Worm (Caenorhabditis elegans) whole organism, L4 larva: ENCODE measurements around the gene rbm-7.

Experiments used
- F10B5.3 ChIP-seq: sonication (generic microtip); optimal IDR thresholded peaks from 2 replicates; lab custom pipeline; 2016; ENCODE audit warnings: mild to moderate bottlenecking, missing genetic modification characterization, missing compliant biosample characterization
- F26F4.8 ChIP-seq: fragments of 200-800 bp; sonication (Bioruptor generic); conservative IDR thresholded peaks from 2 replicates; pipeline ENCODE4 v1.3.6; 2022; ENCODE audit warnings: missing genetic modification characterization, missing compliant biosample characterization
- F37D6.2 ChIP-seq: sonication (generic microtip); optimal IDR thresholded peaks from 2 replicates; lab custom pipeline; 2016; ENCODE audit warnings: mild to moderate bottlenecking, missing genetic modification characterization, missing compliant biosample characterization
- F44E2.7 ChIP-seq: fragments of 200-800 bp; sonication (Bioruptor generic); IDR thresholded peaks from 2 replicates; pipeline ENCODE4 v2.1.2; 2022; ENCODE audit warnings: missing genetic modification characterization, missing compliant biosample characterization
- R02D3.7 ChIP-seq: fragments of 150-350 bp; sonication (generic microtip); optimal IDR thresholded peaks from 3 replicates; lab custom pipeline; 2014; ENCODE audit warnings: missing biosample characterization, missing genetic modification characterization
- T20F7.1 ChIP-seq: fragments of 200-800 bp; sonication (Bioruptor generic); optimal IDR thresholded peaks from 2 replicates; lab custom pipeline; 2018; ENCODE audit warnings: mild to moderate bottlenecking, missing genetic modification characterization, missing compliant biosample characterization
- Y75B8A.6 ChIP-seq: fragments of 200-800 bp; sonication (Bioruptor generic); IDR thresholded peaks from 2 replicates; pipeline ENCODE4 v1.3.6; 2022; ENCODE audit warnings: missing genetic modification reagents, missing genetic modification characterization, missing compliant biosample characterization
- ZK337.2 ChIP-seq: fragments of 200-800 bp; sonication (Bioruptor generic); IDR thresholded peaks from 2 replicates; pipeline ENCODE4 v1.3.6; 2022; ENCODE audit warnings: missing genetic modification reagents, missing genetic modification characterization, missing compliant biosample characterization
- arid-1 ChIP-seq: fragments of 200-800 bp; sonication (Bioruptor generic); conservative IDR thresholded peaks from 2 replicates; pipeline ENCODE4 v1.3.6; 2022; ENCODE audit warnings: missing genetic modification reagents, missing genetic modification characterization, missing compliant biosample characterization
- attf-4 ChIP-seq: sonication (generic microtip); optimal IDR thresholded peaks from 3 replicates; lab custom pipeline; 2017; ENCODE audit warnings: missing biosample characterization, missing genetic modification characterization
- ceh-20 ChIP-seq: fragments of 200-800 bp; sonication (Bioruptor generic); IDR thresholded peaks from 2 replicates; pipeline ENCODE4 v1.3.6; 2022; ENCODE audit warnings: missing genetic modification reagents, missing genetic modification characterization, missing compliant biosample characterization
- ceh-32 ChIP-seq: sonication (generic microtip); optimal IDR thresholded peaks from 2 replicates; lab custom pipeline; 2016; ENCODE audit warnings: mild to moderate bottlenecking, missing genetic modification characterization, missing compliant biosample characterization; ENCODE audit not compliant: poor library complexity
- ceh-62 ChIP-seq: sonication (generic microtip); optimal IDR thresholded peaks from 2 replicates; lab custom pipeline; 2017; ENCODE audit warnings: missing biosample characterization, missing genetic modification characterization
- daf-12 ChIP-seq: fragments of 150-350 bp; optimal IDR thresholded peaks from 2 replicates; lab custom pipeline; 2014; ENCODE audit warnings: missing biosample characterization, missing genetic modification reagents, missing genetic modification characterization
- daf-8 ChIP-seq: fragments of 200-800 bp; sonication (Bioruptor generic); IDR thresholded peaks from 2 replicates; pipeline ENCODE4 v1.3.6; 2022; ENCODE audit warnings: missing genetic modification characterization, missing compliant biosample characterization
- dmd-8 ChIP-seq: fragments of 200-800 bp; sonication (Bioruptor generic); IDR thresholded peaks from 2 replicates; pipeline ENCODE4 v1.3.6; 2022; ENCODE audit warnings: missing genetic modification characterization, missing compliant biosample characterization
- dmd-9 ChIP-seq: fragments of 200-800 bp; sonication (Bioruptor generic); IDR thresholded peaks from 2 replicates; pipeline ENCODE4 v1.3.6; 2022; ENCODE audit warnings: missing genetic modification reagents, missing genetic modification characterization, missing compliant biosample characterization
- dpl-1 ChIP-seq: fragments of 150-350 bp; optimal IDR thresholded peaks from 2 replicates; lab custom pipeline; 2014; ENCODE audit warnings: missing biosample characterization, missing genetic modification reagents, missing genetic modification characterization
- duxl-1 ChIP-seq: sonication (generic microtip); optimal IDR thresholded peaks from 2 replicates; lab custom pipeline; 2016; ENCODE audit warnings: mild to moderate bottlenecking, missing genetic modification characterization, moderate library complexity, missing compliant biosample characterization; ENCODE audit not compliant: poor library complexity
- egl-27 ChIP-seq: sonication (generic microtip); optimal IDR thresholded peaks from 3 replicates; lab custom pipeline; 2017; ENCODE audit warnings: missing biosample characterization, missing genetic modification reagents, missing genetic modification characterization
- hlh-11 ChIP-seq: fragments of 200-800 bp; sonication (Bioruptor generic); optimal IDR thresholded peaks from 2 replicates; lab custom pipeline; 2018; ENCODE audit warnings: mild to moderate bottlenecking, missing genetic modification characterization, missing compliant biosample characterization
- hlh-30 ChIP-seq: sonication (generic microtip); optimal IDR thresholded peaks from 2 replicates; lab custom pipeline; 2017; ENCODE audit warnings: antibody characterized with exemption, mild to moderate bottlenecking, missing genetic modification characterization, missing compliant biosample characterization; ENCODE audit not compliant: insufficient read depth
- jun-1 ChIP-seq: fragments of 150-350 bp; optimal IDR thresholded peaks from 2 replicates; lab custom pipeline; 2014; ENCODE audit warnings: missing biosample characterization, missing genetic modification reagents, missing genetic modification characterization
- lin-13 ChIP-seq: fragments of 150-350 bp; optimal IDR thresholded peaks from 2 replicates; lab custom pipeline; 2014; ENCODE audit warnings: missing biosample characterization, missing genetic modification reagents, missing genetic modification characterization
- lin-39 ChIP-seq: fragments of 150-350 bp; optimal IDR thresholded peaks from 2 replicates; lab custom pipeline; 2014; ENCODE audit warnings: missing biosample characterization, missing genetic modification reagents, missing genetic modification characterization
- madf-5 ChIP-seq, 2 experiments: fragments of 200-800 bp; sonication (Bioruptor generic); IDR thresholded peaks; 2 replicates each; pipeline ENCODE4 v1.3.6; 2022; ENCODE audit warnings: missing compliant biosample characterization in 2 of 2, missing genetic modification characterization in 2 of 2
- mes-2 ChIP-seq: sonication (generic microtip); optimal IDR thresholded peaks from 2 replicates; lab custom pipeline; 2016; ENCODE audit warnings: missing genotype, mild to moderate bottlenecking, missing genetic modification characterization, missing compliant biosample characterization; ENCODE audit not compliant: poor library complexity, severe bottlenecking
- mxl-2 ChIP-seq: fragments of 200-800 bp; sonication (Bioruptor generic); conservative IDR thresholded peaks from 2 replicates; pipeline ENCODE4 v1.3.6; 2022; ENCODE audit warnings: missing genetic modification reagents, missing genetic modification characterization, missing compliant biosample characterization
- nhr-102 ChIP-seq: sonication (generic microtip); optimal IDR thresholded peaks from 2 replicates; lab custom pipeline; 2016; ENCODE audit warnings: mild to moderate bottlenecking, missing genetic modification characterization, moderate library complexity, missing compliant biosample characterization
- nhr-111 ChIP-seq: fragments of 200-800 bp; sonication (Bioruptor generic); optimal IDR thresholded peaks from 2 replicates; lab custom pipeline; 2018; ENCODE audit warnings: mild to moderate bottlenecking, missing genetic modification characterization, missing compliant biosample characterization
- nhr-6 ChIP-seq: fragments of 150-350 bp; optimal IDR thresholded peaks from 2 replicates; lab custom pipeline; 2014; ENCODE audit warnings: missing biosample characterization, missing genetic modification characterization
- pha-4 ChIP-seq, 2 experiments: fragments of 150-350 bp in 1 of 2; fragments of 200-800 bp in 1 of 2; sonication (Bioruptor generic) in 1 of 2; IDR thresholded peaks in 1 of 2; optimal IDR thresholded peaks in 1 of 2; 2 replicates each; pipeline versions ENCODE4 v1.3.6 to Lab custom; 2014 to 2022; ENCODE audit warnings: missing genetic modification characterization in 2 of 2, missing genetic modification reagents in 2 of 2, missing biosample characterization in 1 of 2, missing compliant biosample characterization in 1 of 2
- php-3 ChIP-seq: fragments of 200-800 bp; sonication (Bioruptor generic); IDR thresholded peaks from 2 replicates; pipeline ENCODE4 v1.3.6; 2022; ENCODE audit warnings: missing genetic modification reagents, missing genetic modification characterization, missing compliant biosample characterization
- pqm-1 ChIP-seq: sonication (generic microtip); optimal IDR thresholded peaks from 2 replicates; lab custom pipeline; 2017; ENCODE audit warnings: missing biosample characterization, missing genetic modification characterization
- saeg-2 ChIP-seq: fragments of 200-800 bp; sonication (Bioruptor generic); IDR thresholded peaks from 2 replicates; pipeline ENCODE4 v1.3.6; 2022; ENCODE audit warnings: missing genetic modification reagents, missing genetic modification characterization, missing compliant biosample characterization
- set-16 ChIP-seq: fragments of 200-800 bp; sonication (Bioruptor generic); IDR thresholded peaks from 2 replicates; pipeline ENCODE4 v1.3.6; 2022; ENCODE audit warnings: missing genetic modification reagents, missing genetic modification characterization, missing compliant biosample characterization
- snpc-4 ChIP-seq: fragments of 150-350 bp; optimal IDR thresholded peaks from 2 replicates; lab custom pipeline; 2014; ENCODE audit warnings: missing biosample characterization, missing genetic modification characterization
- tra-1 ChIP-seq: fragments of 200-800 bp; sonication (Bioruptor generic); IDR thresholded peaks from 2 replicates; pipeline ENCODE4 v1.3.6; 2022; ENCODE audit warnings: missing genetic modification reagents, missing genetic modification characterization, missing compliant biosample characterization
- unc-62 ChIP-seq, 3 experiments: fragments of 150-350 bp in 1 of 3; sonication (generic microtip); optimal IDR thresholded peaks in 2 of 3; peaks in 1 of 3; 1 replicate in 1 of 3; 2 replicates in 2 of 3; lab custom pipeline; 2014 to 2017; ENCODE audit warnings: missing biosample characterization in 3 of 3, missing genetic modification characterization in 3 of 3, missing genetic modification reagents in 3 of 3, missing genotype in 1 of 3
- vab-7 ChIP-seq: fragments of 200-800 bp; sonication (Bioruptor generic); IDR thresholded peaks from 2 replicates; pipeline ENCODE4 v1.3.6; 2022; ENCODE audit warnings: missing genetic modification reagents, missing genetic modification characterization, missing compliant biosample characterization
- zfp-3 ChIP-seq: fragments of 200-800 bp; sonication (Bioruptor generic); conservative IDR thresholded peaks from 2 replicates; pipeline ENCODE4 v1.3.6; 2022; ENCODE audit warnings: missing genetic modification reagents, missing genetic modification characterization, missing compliant biosample characterization
- zip-11 ChIP-seq: fragments of 200-800 bp; sonication (Bioruptor generic); IDR thresholded peaks from 2 replicates; pipeline ENCODE4 v1.3.6; 2022; ENCODE audit warnings: missing genetic modification characterization, missing compliant biosample characterization

The rbm-7 gene

DNA sequence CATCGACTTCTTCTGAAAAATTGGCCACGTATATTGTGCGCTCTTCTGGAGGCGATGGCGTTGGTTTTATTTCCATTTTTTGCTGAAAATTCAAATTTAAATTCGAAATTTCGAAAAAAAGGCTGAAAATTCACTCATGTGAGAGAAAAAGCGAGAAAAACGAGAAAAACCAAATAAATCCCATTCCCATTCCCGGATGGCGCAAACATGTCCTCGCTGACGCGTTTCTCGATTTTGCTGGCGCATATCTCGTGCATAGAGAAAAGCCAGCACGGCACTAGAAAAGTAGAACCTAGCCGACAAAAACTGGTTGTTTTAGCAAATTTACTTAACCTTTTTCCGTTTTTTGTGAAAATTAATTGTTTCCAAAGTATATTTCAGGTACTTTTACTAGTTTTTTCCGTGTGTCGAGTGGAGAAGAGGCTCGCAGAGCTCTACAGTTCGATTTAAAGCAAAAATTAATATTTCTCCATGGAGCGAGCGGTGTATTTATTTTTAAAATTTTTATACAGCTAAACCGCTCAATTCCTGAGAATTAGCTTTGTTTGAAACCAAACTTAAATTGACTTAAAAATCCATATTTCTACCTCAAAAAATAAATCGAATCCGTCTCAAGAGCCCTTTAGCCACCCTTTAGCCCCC lies at the start of gene rbm-7 (continued):
- TF ChIP-seq egl-27 (no peak), saeg-2 (no peak), R02D3.7 (tag; lab: Kevin White, UChicago) (no peak), daf-12 (tag; lab: Kevin White, UChicago) (no peak)

ce11 chrIII:12980770-12981169 lies 49.1 kb upstream of the rbm-7 start, which contains the start of gene ZK1010.4:
Gene ZK1010.4 (plus strand): TSS chrIII:12981070.
- no peak for TF ChIP-seq lin-13 (GFP tag; lab: Kevin White, UChicago)
- TF ChIP-seq snpc-4 (tag; lab: Kevin White, UChicago): no peak
- no peak for TF ChIP-seq unc-62 (GFP tag; optimal IDR thresholded peaks at IDR 0.05 in 1 of 2; lab: Kevin White, UChicago)
- TF ChIP-seq unc-62 (tag; optimal IDR thresholded peaks at IDR 0.05; lab: Kevin White, UChicago): no peak
- TF ChIP-seq lin-39: no peak
- no peak for TF ChIP-seq Y75B8A.6
- TF ChIP-seq dmd-9 (GFP tag; lab: Robert Waterston, UW): no peak
- no peak for TF ChIP-seq mes-2 (tag; lab: Kevin White, UChicago)
- TF ChIP-seq, all 104 proteins: peak for 0

ce11 chrIII:12978473-12979174 lies 47.0 kb upstream of the rbm-7 start, which contains the start of the genes ubq-2 and frg-1:
Gene ubq-2 (minus strand): TSS chrIII:12978523.
Gene frg-1 (plus strand): TSS chrIII:12979162.
- no peak for TF ChIP-seq attf-4
- TF ChIP-seq php-3: no peak
- peak; percentile 64; the same call in 1 of the 2 replicates for TF ChIP-seq pha-4 (GFP tag; IDR thresholded peaks at IDR 0.05; lab: Robert Waterston, UW)
- TF ChIP-seq pha-4 (tag; optimal IDR thresholded peaks at IDR 0.05; lab: Kevin White, UChicago): no peak
- TF ChIP-seq saeg-2: no peak
- no peak for TF ChIP-seq ZK337.2
- TF ChIP-seq Y75B8A.6: no peak
- TF ChIP-seq egl-27: no peak
- TF ChIP-seq T20F7.1 (GFP tag; lab: Kevin White, UChicago): no peak
- TF ChIP-seq lin-13 (GFP tag; lab: Kevin White, UChicago): peak; percentile 79
- TF ChIP-seq ceh-32: no peak
- TF ChIP-seq ceh-20 (GFP tag; lab: Robert Waterston, UW): peak; percentile 76
- TF ChIP-seq duxl-1: peak; percentile 58
- TF ChIP-seq set-16 (GFP tag; lab: Robert Waterston, UW): 0 out of 2 replicates have a peak, but pooled peaks have one; percentile 8
- TF ChIP-seq mxl-2 (GFP tag; lab: Robert Waterston, UW): no peak
- peak; percentile 74 for TF ChIP-seq hlh-30 (tag; lab: Kevin White, UChicago)
- no peak; the same call in 1 of the 2 replicates for TF ChIP-seq tra-1 (GFP tag; lab: Robert Waterston, UW)
- TF ChIP-seq mes-2 (tag; lab: Kevin White, UChicago): peak; percentile 93
- peak; percentile 81 for TF ChIP-seq F37D6.2 (tag; lab: Kevin White, UChicago)
- peak; percentile 80 for TF ChIP-seq arid-1 (GFP tag; lab: Robert Waterston, UW)
- TF ChIP-seq nhr-102 (tag; lab: Kevin White, UChicago): peak; percentile 77
- peak; percentile 77 for TF ChIP-seq hlh-11 (tag; lab: Kevin White, UChicago)
- TF ChIP-seq F26F4.8 (GFP tag; lab: Robert Waterston, UW): no peak
- TF ChIP-seq madf-5 (GFP tag; IDR thresholded peaks at IDR 0.05; lab: Robert Waterston, UW): no peak
- TF ChIP-seq zfp-3: 0 out of 2 replicates have a peak, but pooled peaks have one; percentile 21
- no peak for TF ChIP-seq jun-1 (tag; lab: Kevin White, UChicago)
- no peak for TF ChIP-seq ceh-62 (tag; lab: Kevin White, UChicago)
- TF ChIP-seq nhr-111 (GFP tag; lab: Kevin White, UChicago): no peak
- peak; percentile 53 for TF ChIP-seq nhr-6
- TF ChIP-seq lin-39: no peak
- peak; percentile 83 for TF ChIP-seq dpl-1 (GFP tag; lab: Kevin White, UChicago)
- no peak for TF ChIP-seq vab-7
- no peak for TF ChIP-seq zip-11
- TF ChIP-seq pqm-1 (tag; lab: Kevin White, UChicago): no peak
- peak; percentile 2 for TF ChIP-seq F10B5.3 (tag; lab: Kevin White, UChicago)
- TF ChIP-seq F44E2.7 (GFP tag; lab: Robert Waterston, UW): no peak
- no peak for TF ChIP-seq snpc-4 (tag; lab: Kevin White, UChicago)
- TF ChIP-seq daf-8 (GFP tag; lab: Robert Waterston, UW): no peak
- TF ChIP-seq dmd-8 (GFP tag; lab: Robert Waterston, UW): no peak
